Worm (Caenorhabditis elegans) whole organism, young adult: ENCODE measurements around the gene swan-1.

ENCODE experiments used
- B0336.3 ChIP-seq: fragments of 200-800 bp; sonication (Bioruptor generic); IDR thresholded peaks from 2 replicates; pipeline ENCODE4 v1.3.6; 2022; ENCODE audit warnings: missing genetic modification characterization, missing compliant biosample characterization
- C17E4.6 ChIP-seq: fragments of 200-800 bp; sonication (Bioruptor generic); IDR thresholded peaks from 2 replicates; pipeline ENCODE4 v1.3.6; 2022; ENCODE audit warnings: missing genetic modification reagents, missing genetic modification characterization, missing compliant biosample characterization
- D2030.7 ChIP-seq: fragments of 200-800 bp; sonication (Bioruptor generic); IDR thresholded peaks from 2 replicates; pipeline ENCODE4 v1.3.6; 2022; ENCODE audit warnings: missing genetic modification reagents, missing genetic modification characterization, missing compliant biosample characterization
- F10E7.11 ChIP-seq: sonication (generic microtip); optimal IDR thresholded peaks from 2 replicates; lab custom pipeline; 2017; ENCODE audit warnings: mild to moderate bottlenecking, missing genetic modification characterization, moderate library complexity, missing compliant biosample characterization
- F33H1.4 ChIP-seq: fragments of 200-800 bp; sonication (Bioruptor generic); IDR thresholded peaks from 2 replicates; pipeline ENCODE4 v1.3.6; 2022; ENCODE audit warnings: missing genetic modification reagents, missing genetic modification characterization, missing compliant biosample characterization
- F39B2.1 ChIP-seq: fragments of 200-800 bp; sonication (Bioruptor generic); IDR thresholded peaks from 2 replicates; pipeline ENCODE4 v1.3.6; 2022; ENCODE audit warnings: missing genetic modification reagents, missing genetic modification characterization, missing compliant biosample characterization
- F49E8.2 ChIP-seq: sonication (generic microtip); optimal IDR thresholded peaks from 3 replicates; lab custom pipeline; 2017; ENCODE audit warnings: missing genetic modification characterization, mild to moderate bottlenecking, missing compliant biosample characterization, antibody characterized with exemption, moderate library complexity; ENCODE audit not compliant: insufficient read depth
- F52B5.7 ChIP-seq: sonication (generic microtip); optimal IDR thresholded peaks from 2 replicates; lab custom pipeline; 2016; ENCODE audit warnings: mild to moderate bottlenecking, missing genetic modification characterization, missing compliant biosample characterization
- F55B11.4 ChIP-seq: sonication (generic microtip); optimal IDR thresholded peaks from 2 replicates; lab custom pipeline; 2016; ENCODE audit warnings: missing compliant biosample characterization, missing genetic modification characterization, borderline replicate concordance; ENCODE audit not compliant: insufficient read depth
- F57C9.4 ChIP-seq: sonication (generic microtip); optimal IDR thresholded peaks from 2 replicates; lab custom pipeline; 2017; ENCODE audit warnings: mild to moderate bottlenecking, missing genetic modification characterization, missing compliant biosample characterization
- K11D2.4 ChIP-seq: fragments of 200-800 bp; sonication (Bioruptor generic); IDR thresholded peaks from 2 replicates; pipeline ENCODE4 v1.3.6; 2022; ENCODE audit warnings: missing genetic modification reagents, missing genetic modification characterization, missing compliant biosample characterization
- Y67H2A.10 ChIP-seq: fragments of 200-800 bp; sonication (Bioruptor generic); conservative IDR thresholded peaks from 2 replicates; pipeline ENCODE4 v1.3.6; 2022; ENCODE audit warnings: missing genetic modification reagents, missing genetic modification characterization, missing compliant biosample characterization
- Y79H2A.3 ChIP-seq: fragments of 200-800 bp; sonication (Bioruptor generic); conservative IDR thresholded peaks from 2 replicates; pipeline ENCODE4 v1.3.6; 2022; ENCODE audit warnings: missing genetic modification reagents, missing genetic modification characterization, missing compliant biosample characterization
- aptf-2 ChIP-seq: fragments of 200-800 bp; sonication (Bioruptor generic); conservative IDR thresholded peaks from 2 replicates; pipeline ENCODE4 v1.3.6; 2022; ENCODE audit warnings: missing genetic modification reagents, missing genetic modification characterization, missing compliant biosample characterization
- attf-3 ChIP-seq: fragments of 200-800 bp; sonication (Bioruptor generic); conservative IDR thresholded peaks from 2 replicates; pipeline ENCODE4 v1.3.6; 2022; ENCODE audit warnings: missing genetic modification reagents, missing genetic modification characterization, missing compliant biosample characterization
- attf-5 ChIP-seq: fragments of 200-800 bp; sonication (Bioruptor generic); optimal IDR thresholded peaks from 2 replicates; lab custom pipeline; 2018; ENCODE audit warnings: mild to moderate bottlenecking, missing genetic modification characterization, missing compliant biosample characterization
- attf-6 ChIP-seq: fragments of 200-800 bp; sonication (Bioruptor generic); IDR thresholded peaks from 2 replicates; pipeline ENCODE4 v1.3.6; 2022; ENCODE audit warnings: missing genetic modification reagents, missing genetic modification characterization, missing compliant biosample characterization
- bed-2 ChIP-seq: fragments of 200-800 bp; sonication (Bioruptor generic); IDR thresholded peaks from 2 replicates; pipeline ENCODE4 v1.3.6; 2022; ENCODE audit warnings: missing genetic modification reagents, missing genetic modification characterization, missing compliant biosample characterization
- cebp-1 ChIP-seq, 2 experiments: fragments of 200-800 bp in 1 of 2; sonication (Bioruptor generic) in 1 of 2; sonication (generic microtip) in 1 of 2; IDR thresholded peaks in 1 of 2; optimal IDR thresholded peaks in 1 of 2; 2 replicates each; pipeline versions ENCODE4 v1.3.6 to Lab custom; 2017 to 2022; ENCODE audit warnings: missing compliant biosample characterization in 2 of 2, missing genetic modification characterization in 2 of 2, mild to moderate bottlenecking in 1 of 2, missing genetic modification reagents in 1 of 2, moderate library complexity in 1 of 2
- cebp-2 ChIP-seq: fragments of 200-800 bp; sonication (Bioruptor generic); IDR thresholded peaks from 2 replicates; pipeline ENCODE4 v1.3.6; 2022; ENCODE audit warnings: missing genetic modification characterization, missing compliant biosample characterization
- ceh-100 ChIP-seq: fragments of 200-800 bp; sonication (Bioruptor generic); IDR thresholded peaks from 2 replicates; pipeline ENCODE4 v1.3.6; 2022; ENCODE audit warnings: missing genetic modification reagents, missing genetic modification characterization, missing compliant biosample characterization
- ceh-27 ChIP-seq: fragments of 200-800 bp; sonication (Bioruptor generic); optimal IDR thresholded peaks from 2 replicates; lab custom pipeline; 2018; ENCODE audit warnings: mild to moderate bottlenecking, missing genetic modification characterization, moderate library complexity, missing compliant biosample characterization
- ceh-58 ChIP-seq: fragments of 200-800 bp; sonication (Bioruptor generic); IDR thresholded peaks from 2 replicates; pipeline ENCODE4 v1.3.6; 2022; ENCODE audit warnings: missing genetic modification characterization, missing compliant biosample characterization
- ceh-79 ChIP-seq: sonication (generic microtip); optimal IDR thresholded peaks from 2 replicates; lab custom pipeline; 2017; ENCODE audit warnings: mild to moderate bottlenecking, missing genetic modification characterization, missing compliant biosample characterization
- ceh-91 ChIP-seq: fragments of 200-800 bp; sonication (Bioruptor generic); IDR thresholded peaks from 2 replicates; pipeline ENCODE4 v1.3.6; 2022; ENCODE audit warnings: missing genetic modification reagents, missing genetic modification characterization, missing compliant biosample characterization
- die-1 ChIP-seq: sonication (generic microtip); optimal IDR thresholded peaks from 2 replicates; lab custom pipeline; 2016; ENCODE audit warnings: missing genotype, mild to moderate bottlenecking, missing genetic modification characterization, missing compliant biosample characterization
- fkh-3 ChIP-seq: sonication (generic microtip); optimal IDR thresholded peaks from 2 replicates; lab custom pipeline; 2016; ENCODE audit warnings: mild to moderate bottlenecking, missing genetic modification characterization, missing compliant biosample characterization
- hlh-12 ChIP-seq: sonication (generic microtip); optimal IDR thresholded peaks from 2 replicates; lab custom pipeline; 2016; ENCODE audit warnings: missing genetic modification characterization, missing compliant biosample characterization
- hmg-20 ChIP-seq: fragments of 200-800 bp; sonication (Bioruptor generic); IDR thresholded peaks from 2 replicates; pipeline ENCODE4 v1.3.6; 2022; ENCODE audit warnings: missing genetic modification reagents, missing genetic modification characterization, missing compliant biosample characterization
- hsf-1 ChIP-seq: fragments of 200-800 bp; sonication (Bioruptor generic); IDR thresholded peaks from 2 replicates; pipeline ENCODE4 v1.3.6; 2022; ENCODE audit warnings: missing genetic modification reagents, missing genetic modification characterization, missing compliant biosample characterization
- let-526 ChIP-seq: fragments of 200-800 bp; sonication (Bioruptor generic); IDR thresholded peaks from 2 replicates; pipeline ENCODE4 v1.3.6; 2022; ENCODE audit warnings: missing genetic modification reagents, missing genetic modification characterization, missing compliant biosample characterization
- lin-40 ChIP-seq: sonication (generic microtip); optimal IDR thresholded peaks from 2 replicates; lab custom pipeline; 2016; ENCODE audit warnings: missing genetic modification characterization, mild to moderate bottlenecking, missing compliant biosample characterization, missing genotype, missing genetic modification reagents
- lsl-1 ChIP-seq: fragments of 200-800 bp; sonication (Bioruptor generic); optimal IDR thresholded peaks from 2 replicates; lab custom pipeline; 2018; ENCODE audit warnings: mild to moderate bottlenecking, missing genetic modification characterization, moderate library complexity, missing compliant biosample characterization
- madf-10 ChIP-seq: sonication (generic microtip); optimal IDR thresholded peaks from 2 replicates; lab custom pipeline; 2016; ENCODE audit warnings: mild to moderate bottlenecking, missing genetic modification characterization, missing compliant biosample characterization
- madf-6 ChIP-seq: fragments of 200-800 bp; sonication (Bioruptor generic); IDR thresholded peaks from 2 replicates; pipeline ENCODE4 v1.3.6; 2022; ENCODE audit warnings: missing genetic modification reagents, missing genetic modification characterization, missing compliant biosample characterization
- nhr-120 ChIP-seq: fragments of 200-800 bp; sonication (Bioruptor generic); IDR thresholded peaks from 2 replicates; pipeline ENCODE4 v1.3.6; 2022; ENCODE audit warnings: missing genetic modification characterization, missing compliant biosample characterization
- nhr-179 ChIP-seq: sonication (generic microtip); optimal IDR thresholded peaks from 2 replicates; lab custom pipeline; 2016; ENCODE audit warnings: mild to moderate bottlenecking, missing genetic modification characterization, missing compliant biosample characterization
- pha-4 ChIP-seq: fragments of 150-350 bp; sonication (generic microtip); optimal IDR thresholded peaks from 2 replicates; lab custom pipeline; 2014; ENCODE audit warnings: missing biosample characterization, missing genetic modification reagents, missing genetic modification characterization
- rec-8 ChIP-seq, 2 experiments: sonication (generic microtip); optimal IDR thresholded peaks; 2 replicates each; lab custom pipeline; 2016; ENCODE audit warnings: mild to moderate bottlenecking in 2 of 2, missing genetic modification characterization in 2 of 2, missing genetic modification reagents in 2 of 2, missing genotype in 2 of 2, missing biosample characterization in 1 of 2, missing compliant biosample characterization in 1 of 2, moderate library complexity in 1 of 2
- repo-1 ChIP-seq: sonication (generic microtip); optimal IDR thresholded peaks from 2 replicates; lab custom pipeline; 2017; ENCODE audit warnings: mild to moderate bottlenecking, missing genetic modification characterization, missing compliant biosample characterization
- snpc-1.3 ChIP-seq: sonication (generic microtip); optimal IDR thresholded peaks from 2 replicates; lab custom pipeline; 2017; ENCODE audit warnings: missing genetic modification characterization, mild to moderate bottlenecking, missing compliant biosample characterization, antibody characterized with exemption, moderate library complexity, missing genotype, missing genetic modification reagents; ENCODE audit not compliant: insufficient read depth
- unc-130 ChIP-seq: sonication (generic microtip); optimal IDR thresholded peaks from 2 replicates; lab custom pipeline; 2016; ENCODE audit warnings: missing genetic modification reagents, missing genetic modification characterization, missing compliant biosample characterization
- zfh-2 ChIP-seq: fragments of 200-800 bp; sonication (Bioruptor generic); conservative IDR thresholded peaks from 2 replicates; pipeline ENCODE4 v1.3.6; 2022; ENCODE audit warnings: missing genetic modification reagents, missing genetic modification characterization, missing compliant biosample characterization
- zim-3 ChIP-seq: sonication (generic microtip); optimal IDR thresholded peaks from 2 replicates; lab custom pipeline; 2017; ENCODE audit warnings: mild to moderate bottlenecking, missing genetic modification characterization, moderate library complexity, missing compliant biosample characterization
- ztf-22 ChIP-seq: fragments of 200-800 bp; sonication (Bioruptor generic); optimal IDR thresholded peaks from 2 replicates; lab custom pipeline; 2018; ENCODE audit warnings: mild to moderate bottlenecking, missing genetic modification characterization, moderate library complexity, missing compliant biosample characterization
- ztf-26 ChIP-seq: sonication (generic microtip); optimal IDR thresholded peaks from 2 replicates; lab custom pipeline; 2017; ENCODE audit warnings: missing genetic modification characterization, missing compliant biosample characterization
- ztf-3 ChIP-seq: fragments of 200-800 bp; sonication (Bioruptor generic); optimal IDR thresholded peaks from 2 replicates; lab custom pipeline; 2018; ENCODE audit warnings: mild to moderate bottlenecking, missing genetic modification characterization, missing compliant biosample characterization
- ztf-6 ChIP-seq: fragments of 200-800 bp; sonication (Bioruptor generic); IDR thresholded peaks from 2 replicates; pipeline ENCODE4 v1.3.6; 2022; ENCODE audit warnings: missing genetic modification reagents, missing genetic modification characterization, missing compliant biosample characterization

Gene swan-1

DNA sequence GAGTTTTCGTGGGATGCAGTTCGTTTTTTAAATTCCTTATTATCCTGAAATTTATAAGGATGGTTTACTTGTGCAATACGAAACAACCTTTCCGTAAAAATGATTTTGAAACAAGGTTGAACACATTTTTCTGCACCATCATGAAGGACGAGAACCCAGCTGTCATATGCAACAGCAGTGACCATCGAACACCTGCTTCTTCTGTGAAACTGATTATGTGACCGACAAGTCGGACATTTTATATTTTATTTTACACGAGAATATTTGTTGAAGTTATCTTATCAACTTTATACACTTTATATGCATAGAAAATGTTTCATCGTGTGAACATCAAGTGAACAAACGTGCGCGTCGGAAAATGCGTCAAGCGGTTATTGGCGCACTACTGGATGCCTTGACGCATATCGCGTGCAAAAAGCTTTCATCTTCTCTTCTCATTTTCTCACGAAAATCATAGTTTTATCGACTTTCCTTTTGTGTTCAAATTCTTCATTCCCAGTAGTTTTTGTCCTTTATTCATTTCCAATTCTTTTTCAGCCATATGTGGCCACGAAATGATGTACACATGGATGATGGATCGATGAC, 11.9 kb upstream of the swan-1 start, which contains the start of gene sel-10 (continued):
- no peak; the same call in 1 of the 2 replicates for TF ChIP-seq hmg-20 (GFP tag; lab: Robert Waterston, UW)
- no peak for TF ChIP-seq zim-3 (tag; lab: Kevin White, UChicago)
- no peak for TF ChIP-seq bed-2 (GFP tag; lab: Robert Waterston, UW)
- TF ChIP-seq F57C9.4 (tag; lab: Kevin White, UChicago): no peak
- no peak for TF ChIP-seq attf-6 (GFP tag; lab: Robert Waterston, UW)
- no peak for TF ChIP-seq lin-40
- TF ChIP-seq repo-1 (tag; lab: Kevin White, UChicago): no peak
- TF ChIP-seq ztf-22: no peak
- no peak for TF ChIP-seq hsf-1 (GFP tag; lab: Robert Waterston, UW)
- no peak for TF ChIP-seq zfh-2
- TF ChIP-seq ztf-3: no peak
- TF ChIP-seq F10E7.11 (tag; lab: Kevin White, UChicago): no peak
- no peak for TF ChIP-seq snpc-1.3 (tag; lab: Kevin White, UChicago)
- no peak for TF ChIP-seq ceh-58
- TF ChIP-seq hlh-12 (tag; lab: Kevin White, UChicago): no peak
- TF ChIP-seq F55B11.4 (tag; lab: Kevin White, UChicago): no peak
- no peak for TF ChIP-seq rec-8 (tag; optimal IDR thresholded peaks at IDR 0.05; lab: Kevin White, UChicago)
- peak; percentile 71; the same call in 1 of the 2 replicates for TF ChIP-seq madf-6 (GFP tag; lab: Robert Waterston, UW)
- no peak for TF ChIP-seq madf-10 (tag; lab: Kevin White, UChicago)
- TF ChIP-seq Y79H2A.3 (GFP tag; lab: Robert Waterston, UW): no peak
- TF ChIP-seq lsl-1 (GFP tag; lab: Kevin White, UChicago): peak; percentile 43
- no peak; the same call in 1 of the 2 replicates for TF ChIP-seq F33H1.4 (GFP tag; lab: Robert Waterston, UW)
- no peak for TF ChIP-seq cebp-2
- TF ChIP-seq die-1: no peak
- no peak for TF ChIP-seq F39B2.1
- no peak for TF ChIP-seq Y67H2A.10
- no peak for TF ChIP-seq cebp-1 (GFP tag; IDR thresholded peaks at IDR 0.05; lab: Robert Waterston, UW)
- TF ChIP-seq cebp-1 (tag; optimal IDR thresholded peaks at IDR 0.05; lab: Kevin White, UChicago): no peak
- TF ChIP-seq attf-5 (GFP tag; lab: Kevin White, UChicago): peak; percentile 35
- TF ChIP-seq C17E4.6: no peak
- no peak for TF ChIP-seq B0336.3 (GFP tag; lab: Robert Waterston, UW)
- no peak for TF ChIP-seq aptf-2 (GFP tag; lab: Robert Waterston, UW)
- 0 out of 2 replicates have a peak, but pooled peaks have one; percentile 42 for TF ChIP-seq K11D2.4 (GFP tag; lab: Robert Waterston, UW)
- TF ChIP-seq nhr-120: no peak
- TF ChIP-seq ceh-100 (GFP tag; lab: Robert Waterston, UW): no peak
- TF ChIP-seq pha-4 (tag; lab: Kevin White, UChicago): no peak
- TF ChIP-seq ztf-6 (GFP tag; lab: Robert Waterston, UW): no peak
- TF ChIP-seq let-526: no peak
- TF ChIP-seq ceh-91 (GFP tag; lab: Robert Waterston, UW): no peak
- TF ChIP-seq D2030.7 (GFP tag; lab: Robert Waterston, UW): no peak
- no peak for TF ChIP-seq unc-130 (GFP tag; lab: Kevin White, UChicago)
- no peak for TF ChIP-seq nhr-179
- TF ChIP-seq ceh-27 (GFP tag; lab: Kevin White, UChicago): no peak
- TF ChIP-seq F52B5.7 (tag; lab: Kevin White, UChicago): no peak
- no peak for TF ChIP-seq fkh-3 (tag; lab: Kevin White, UChicago)
- no peak for TF ChIP-seq ceh-79 (tag; lab: Kevin White, UChicago)
- TF ChIP-seq F49E8.2 (tag; lab: Kevin White, UChicago): no peak
- no peak for TF ChIP-seq ztf-26 (tag; lab: Kevin White, UChicago)
- TF ChIP-seq attf-3 (GFP tag; lab: Robert Waterston, UW): 0 out of 2 replicates have a peak, but pooled peaks have one; percentile 20
